Worm (Caenorhabditis elegans) whole organism, late embryonic: ENCODE measurements around the gene T12G3.2.

Source experiments
- C08G9.2 ChIP-seq: sonication (generic microtip); optimal IDR thresholded peaks from 2 replicates; lab custom pipeline; 2016; ENCODE audit warnings: mild to moderate bottlenecking, missing genetic modification characterization, moderate library complexity, missing compliant biosample characterization
- F13H6.1 ChIP-seq: sonication (generic microtip); optimal IDR thresholded peaks from 2 replicates; lab custom pipeline; 2016; ENCODE audit warnings: missing genetic modification characterization, missing compliant biosample characterization
- K02D7.2 ChIP-seq: sonication (generic microtip); optimal IDR thresholded peaks from 2 replicates; lab custom pipeline; 2017; ENCODE audit warnings: mild to moderate bottlenecking, missing genetic modification characterization, missing compliant biosample characterization
- K09A11.1 ChIP-seq: sonication (generic microtip); optimal IDR thresholded peaks from 2 replicates; lab custom pipeline; 2017; ENCODE audit warnings: antibody characterized with exemption, mild to moderate bottlenecking, missing genetic modification characterization, missing compliant biosample characterization; ENCODE audit not compliant: insufficient read depth
- T23F11.4 ChIP-seq: fragments of 200-800 bp; sonication (Bioruptor generic); optimal IDR thresholded peaks from 2 replicates; lab custom pipeline; 2018; ENCODE audit warnings: mild to moderate bottlenecking, missing genetic modification characterization, missing compliant biosample characterization
- Y22D7AL.16 ChIP-seq: sonication (generic microtip); optimal IDR thresholded peaks from 2 replicates; lab custom pipeline; 2016; ENCODE audit warnings: missing genetic modification characterization, missing compliant biosample characterization
- ceh-14 ChIP-seq: sonication (generic microtip); optimal IDR thresholded peaks from 2 replicates; lab custom pipeline; 2016; ENCODE audit warnings: missing genotype, missing genetic modification characterization, missing compliant biosample characterization
- ceh-18 ChIP-seq: sonication (generic microtip); optimal IDR thresholded peaks from 2 replicates; lab custom pipeline; 2016; ENCODE audit warnings: missing genetic modification characterization, missing compliant biosample characterization
- ceh-2 ChIP-seq: sonication (generic microtip); optimal IDR thresholded peaks from 2 replicates; lab custom pipeline; 2016; ENCODE audit warnings: missing genotype, missing genetic modification characterization, missing compliant biosample characterization
- ceh-30 ChIP-seq: fragments of 150-350 bp; optimal IDR thresholded peaks from 2 replicates; lab custom pipeline; 2014; ENCODE audit warnings: missing biosample characterization, missing genetic modification characterization
- ceh-31 ChIP-seq: sonication (generic microtip); optimal IDR thresholded peaks from 2 replicates; lab custom pipeline; 2016; ENCODE audit warnings: missing genetic modification characterization, missing compliant biosample characterization
- ceh-48 ChIP-seq: sonication (generic microtip); optimal IDR thresholded peaks from 2 replicates; lab custom pipeline; 2016; ENCODE audit warnings: missing genetic modification characterization, inconsistent platforms, missing compliant biosample characterization
- ceh-9 ChIP-seq: sonication (generic microtip); optimal IDR thresholded peaks from 2 replicates; lab custom pipeline; 2016; ENCODE audit warnings: mild to moderate bottlenecking, missing genetic modification characterization, inconsistent platforms, missing compliant biosample characterization
- che-1 ChIP-seq: sonication (generic microtip); optimal IDR thresholded peaks from 2 replicates; lab custom pipeline; 2016; ENCODE audit warnings: mild to moderate bottlenecking, missing genetic modification characterization, missing compliant biosample characterization
- dmd-4 ChIP-seq: sonication (generic microtip); optimal IDR thresholded peaks from 2 replicates; lab custom pipeline; 2016; ENCODE audit warnings: borderline replicate concordance, missing genetic modification characterization, missing compliant biosample characterization
- dve-1 ChIP-seq: sonication (generic microtip); optimal IDR thresholded peaks from 2 replicates; lab custom pipeline; 2017; ENCODE audit warnings: antibody characterized with exemption, mild to moderate bottlenecking, missing genetic modification characterization, missing compliant biosample characterization
- elt-4 ChIP-seq: sonication (generic microtip); optimal IDR thresholded peaks from 2 replicates; lab custom pipeline; 2016; ENCODE audit warnings: missing genetic modification characterization, missing compliant biosample characterization
- fkh-6 ChIP-seq: sonication (generic microtip); optimal IDR thresholded peaks from 2 replicates; lab custom pipeline; 2016; ENCODE audit warnings: missing genetic modification characterization, missing compliant biosample characterization
- hlh-13 ChIP-seq: fragments of 200-800 bp; sonication (Bioruptor generic); optimal IDR thresholded peaks from 2 replicates; lab custom pipeline; 2018; ENCODE audit warnings: mild to moderate bottlenecking, missing genetic modification characterization, missing compliant biosample characterization
- hlh-15 ChIP-seq: sonication (generic microtip); optimal IDR thresholded peaks from 2 replicates; lab custom pipeline; 2016; ENCODE audit warnings: missing genetic modification characterization, missing compliant biosample characterization
- lin-11 ChIP-seq: fragments of 200-800 bp; sonication (Bioruptor generic); optimal IDR thresholded peaks from 2 replicates; lab custom pipeline; 2018; ENCODE audit warnings: mild to moderate bottlenecking, missing genetic modification characterization, missing compliant biosample characterization
- mec-3 ChIP-seq: sonication (generic microtip); optimal IDR thresholded peaks from 2 replicates; lab custom pipeline; 2016; ENCODE audit warnings: borderline replicate concordance, missing genetic modification characterization, missing compliant biosample characterization
- nfya-1 ChIP-seq: sonication (generic microtip); optimal IDR thresholded peaks from 2 replicates; lab custom pipeline; 2017; ENCODE audit warnings: missing genetic modification characterization, mild to moderate bottlenecking, missing compliant biosample characterization, antibody characterized with exemption, moderate library complexity
- nhr-232 ChIP-seq: sonication (generic microtip); optimal IDR thresholded peaks from 2 replicates; lab custom pipeline; 2016; ENCODE audit warnings: missing genetic modification characterization, missing compliant biosample characterization
- npax-4 ChIP-seq: sonication (generic microtip); optimal IDR thresholded peaks from 2 replicates; lab custom pipeline; 2016; ENCODE audit warnings: missing genetic modification characterization, missing compliant biosample characterization
- pha-2 ChIP-seq: sonication (generic microtip); optimal IDR thresholded peaks from 2 replicates; lab custom pipeline; 2017; ENCODE audit warnings: mild to moderate bottlenecking, missing genetic modification characterization, missing compliant biosample characterization
- pha-4 ChIP-seq: fragments of 150-350 bp; optimal IDR thresholded peaks from 2 replicates; lab custom pipeline; 2018; ENCODE audit warnings: missing biosample characterization, missing genetic modification reagents, missing genetic modification characterization
- ref-2 ChIP-seq: sonication (generic microtip); optimal IDR thresholded peaks from 2 replicates; lab custom pipeline; 2016; ENCODE audit warnings: missing genetic modification characterization, missing compliant biosample characterization
- rnt-1 ChIP-seq: sonication (generic microtip); optimal IDR thresholded peaks from 2 replicates; lab custom pipeline; 2016; ENCODE audit warnings: missing genetic modification characterization, missing compliant biosample characterization
- sox-2 ChIP-seq: fragments of 200-800 bp; sonication (Bioruptor generic); IDR thresholded peaks from 2 replicates; pipeline ENCODE4 v1.3.6; 2022; ENCODE audit warnings: missing genetic modification reagents, missing genetic modification characterization, missing compliant biosample characterization
- sox-4 ChIP-seq: sonication (generic microtip); optimal IDR thresholded peaks from 2 replicates; lab custom pipeline; 2017; ENCODE audit warnings: mild to moderate bottlenecking, missing genetic modification characterization, inconsistent platforms, missing compliant biosample characterization
- tbx-7 ChIP-seq: sonication (generic microtip); optimal IDR thresholded peaks from 2 replicates; lab custom pipeline; 2016; ENCODE audit warnings: missing genotype, missing genetic modification characterization, missing compliant biosample characterization
- unc-3 ChIP-seq, 2 experiments: fragments of 200-800 bp in 1 of 2; sonication (Bioruptor generic) in 1 of 2; sonication (generic microtip) in 1 of 2; conservative IDR thresholded peaks in 1 of 2; optimal IDR thresholded peaks in 1 of 2; 2 replicates each; pipeline versions ENCODE4 v1.3.6 to Lab custom; 2016 to 2022; ENCODE audit warnings: missing compliant biosample characterization in 2 of 2, missing genetic modification characterization in 2 of 2, missing genetic modification reagents in 1 of 2
- unc-42 ChIP-seq: sonication (generic microtip); optimal IDR thresholded peaks from 2 replicates; lab custom pipeline; 2016; ENCODE audit warnings: missing genotype, missing genetic modification characterization, missing compliant biosample characterization
- unc-55 ChIP-seq: sonication (generic microtip); optimal IDR thresholded peaks from 2 replicates; lab custom pipeline; 2017; ENCODE audit warnings: missing biosample characterization, missing genetic modification reagents, missing genetic modification characterization
- unc-86 ChIP-seq: sonication (generic microtip); optimal IDR thresholded peaks from 2 replicates; lab custom pipeline; 2016; ENCODE audit warnings: missing genetic modification characterization, missing compliant biosample characterization
- zip-5 ChIP-seq: sonication (generic microtip); optimal IDR thresholded peaks from 2 replicates; lab custom pipeline; 2016; ENCODE audit warnings: missing genetic modification characterization, missing compliant biosample characterization
- ztf-16 ChIP-seq: sonication (generic microtip); optimal IDR thresholded peaks from 2 replicates; lab custom pipeline; 2017; ENCODE audit warnings: missing genetic modification characterization, missing compliant biosample characterization

T12G3.2 gene

ce11 chrIV:12018920-12019319 lies 27.8 kb downstream of the T12G3.2 start:
- TF ChIP-seq fkh-6 (tag; lab: Kevin White, UChicago) (no peak), nfya-1 (tag; lab: Kevin White, UChicago) (no peak), unc-86 (tag; lab: Kevin White, UChicago) (no peak), lin-11 (tag; lab: Kevin White, UChicago) (no peak), ceh-48 (no peak), sox-4 (tag; lab: Kevin White, UChicago) (no peak), K09A11.1 (tag; lab: Kevin White, UChicago) (no peak), ztf-16 (tag; lab: Kevin White, UChicago) (no peak), ceh-30 (tag; lab: Kevin White, UChicago) (no peak), C08G9.2 (no peak), ceh-14 (tag; lab: Kevin White, UChicago) (no peak), ref-2 (no peak)
- TF ChIP-seq, all 69 proteins: peak for 0

- TF ChIP-seq sox-4 (tag; lab: Kevin White, UChicago) (no peak), npax-4 (tag; lab: Kevin White, UChicago) (no peak)
- TF ChIP-seq, all 69 proteins: peak for 0
These were observed 31.2 kb downstream of the T12G3.2 start, which contains the start of gene lips-6 for ce11 chrIV:12015586-12015985. Gene lips-6, minus strand, starts transcription at chrIV:12015686.

- TF ChIP-seq ceh-14 (tag; lab: Kevin White, UChicago) = no peak
- TF ChIP-seq ref-2 = no peak
- no peak for TF ChIP-seq zip-5 (tag; lab: Kevin White, UChicago)
- no peak for TF ChIP-seq unc-3 (GFP tag; conservative IDR thresholded peaks at IDR 0.05; lab: Robert Waterston, UW)
- no peak for TF ChIP-seq unc-3 (tag; optimal IDR thresholded peaks at IDR 0.05; lab: Kevin White, UChicago)
- TF ChIP-seq pha-2 = no peak
- TF ChIP-seq K02D7.2 (tag; lab: Kevin White, UChicago) = no peak
- no peak for TF ChIP-seq K09A11.1 (tag; lab: Kevin White, UChicago)
- TF ChIP-seq sox-4 (tag; lab: Kevin White, UChicago) = no peak
- TF ChIP-seq C08G9.2 = no peak
- no peak for TF ChIP-seq T23F11.4 (GFP tag; lab: Kevin White, UChicago)
- no peak for TF ChIP-seq Y22D7AL.16 (tag; lab: Kevin White, UChicago)
- TF ChIP-seq unc-86 (tag; lab: Kevin White, UChicago) = no peak
- TF ChIP-seq tbx-7 (tag; lab: Kevin White, UChicago) = no peak
- TF ChIP-seq pha-4 (tag; lab: Kevin White, UChicago) = no peak
- TF ChIP-seq fkh-6 (tag; lab: Kevin White, UChicago) = no peak
- TF ChIP-seq dve-1 (tag; lab: Kevin White, UChicago) = no peak
- no peak for TF ChIP-seq ceh-31 (tag; lab: Kevin White, UChicago)
- no peak for TF ChIP-seq sox-2 (GFP tag; lab: Robert Waterston, UW)
- TF ChIP-seq ceh-9 (tag; lab: Kevin White, UChicago) = no peak
These were observed 33.6 kb downstream of the T12G3.2 start, which contains the start of gene spe-17 for ce11 chrIV:12013120-12013519. Gene spe-17, plus strand, starts transcription at chrIV:12013420.

ce11 chrIV:12012439-12013003 lies 34.2 kb downstream of the T12G3.2 start:
- TF ChIP-seq mec-3 (tag; lab: Kevin White, UChicago) = no peak
- TF ChIP-seq unc-55 (GFP tag; lab: Kevin White, UChicago) = peak; percentile 51
- TF ChIP-seq elt-4 = no peak
- peak; percentile 36 for TF ChIP-seq ceh-14 (tag; lab: Kevin White, UChicago)
- no peak for TF ChIP-seq dve-1 (tag; lab: Kevin White, UChicago)
- no peak for TF ChIP-seq unc-42
- peak; percentile 33 for TF ChIP-seq ceh-18 (tag; lab: Kevin White, UChicago)
- TF ChIP-seq F13H6.1 (tag; lab: Kevin White, UChicago) = no peak
- no peak for TF ChIP-seq lin-11 (tag; lab: Kevin White, UChicago)
- peak; percentile 71 for TF ChIP-seq rnt-1 (tag; lab: Kevin White, UChicago)
- TF ChIP-seq tbx-7 (tag; lab: Kevin White, UChicago) = no peak
- no peak for TF ChIP-seq che-1
- TF ChIP-seq hlh-15 (tag; lab: Kevin White, UChicago) = no peak
- no peak for TF ChIP-seq nhr-232 (tag; lab: Kevin White, UChicago)
- TF ChIP-seq hlh-13 (GFP tag; lab: Kevin White, UChicago) = no peak
- no peak for TF ChIP-seq ceh-2 (tag; lab: Kevin White, UChicago)
- peak; percentile 8 for TF ChIP-seq nfya-1 (tag; lab: Kevin White, UChicago)
- TF ChIP-seq dmd-4 (tag; lab: Kevin White, UChicago) = no peak
- TF ChIP-seq K02D7.2 (tag; lab: Kevin White, UChicago) = no peak
